Fruit fly (Drosophila melanogaster): Measurements from ENCODE around the gene Or24a.

Gene Or24a

dm6 chr2L:4146317-4146716, 19.6 kb downstream of the Or24a start (continued):
- peak; percentile 1 for TF ChIP-seq CG12391 (tag; optimal IDR thresholded peaks at IDR 0.05)
- no peak for TF ChIP-seq fd102C (GFP tag; optimal IDR thresholded peaks at IDR 0.05)
- TF ChIP-seq NfI (GFP tag; optimal IDR thresholded peaks at IDR 0.05), result peak; percentile 14
- peak; percentile 22 for TF ChIP-seq Blimp-1 (GFP tag; optimal IDR thresholded peaks at IDR 0.05)
- TF ChIP-seq D (optimal IDR thresholded peaks at IDR 0.05), result no peak
- TF ChIP-seq D (GFP tag; optimal IDR thresholded peaks at IDR 0.05), result no peak
- no peak for TF ChIP-seq chif (GFP tag; optimal IDR thresholded peaks at IDR 0.05)
- peak; percentile 11 for TF ChIP-seq CG17359 (tag; optimal IDR thresholded peaks at IDR 0.05)
- TF ChIP-seq CG31441 (GFP tag; IDR thresholded peaks at IDR 0.05), result 0 out of 2 replicates have a peak, but pooled peaks have one; percentile 31
- TF ChIP-seq inv (GFP tag; IDR thresholded peaks at IDR 0.05; ENCODE audit: partially characterized antibody), result no peak
- peak; percentile 2 for TF ChIP-seq ind (GFP tag; optimal IDR thresholded peaks at IDR 0.05)
- no peak for TF ChIP-seq Doc3 (GFP tag; IDR thresholded peaks at IDR 0.05; ENCODE audit: partially characterized antibody)
- TF ChIP-seq CG1602 (GFP tag; optimal IDR thresholded peaks at IDR 0.05), result no peak
- no peak for TF ChIP-seq CG17612 (GFP tag; IDR thresholded peaks at IDR 0.05)
- no peak for TF ChIP-seq CG4282 (GFP tag; optimal IDR thresholded peaks at IDR 0.05)
- TF ChIP-seq Sin3A (optimal IDR thresholded peaks at IDR 0.05), result no peak
- peak; percentile 34 for TF ChIP-seq gem (tag; optimal IDR thresholded peaks at IDR 0.05)
- TF ChIP-seq fd96Cb (tag; optimal IDR thresholded peaks at IDR 0.05), result peak; percentile 5
- TF ChIP-seq row (GFP tag; IDR thresholded peaks at IDR 0.05), result 0 out of 3 replicates have a peak, but pooled peaks have one; percentile 42
- no peak for TF ChIP-seq Rfx (GFP tag; IDR thresholded peaks at IDR 0.05)
- TF ChIP-seq CG12659 (GFP tag; optimal IDR thresholded peaks at IDR 0.05), result peak; percentile 1
- TF ChIP-seq C15 (GFP tag; IDR thresholded peaks at IDR 0.05), result no peak
- TF ChIP-seq CG6765 (GFP tag; optimal IDR thresholded peaks at IDR 0.05), result no peak
- no peak for TF ChIP-seq CG4360 (GFP tag; IDR thresholded peaks at IDR 0.05)
- no peak for TF ChIP-seq cas (GFP tag; IDR thresholded peaks at IDR 0.05)
- no peak for TF ChIP-seq CG6175 (GFP tag; IDR thresholded peaks at IDR 0.05)
- peak; percentile 44 for TF ChIP-seq CG11504 (tag; optimal IDR thresholded peaks at IDR 0.05)

- TF ChIP-seq dati (GFP tag; IDR thresholded peaks at IDR 0.05) (no peak), CG6689 (GFP tag; IDR thresholded peaks at IDR 0.05) (peak; percentile 50), CG2678 (tag; optimal IDR thresholded peaks at IDR 0.05) (peak; percentile 44), lab (GFP tag; optimal IDR thresholded peaks at IDR 0.05) (peak; percentile 42), CG17361 (GFP tag; IDR thresholded peaks at IDR 0.05) (peak; percentile 48; the same call in 2 of the 3 replicates), CG15514 (GFP tag; optimal IDR thresholded peaks at IDR 0.05) (peak; percentile 1), CG10565 (GFP tag; optimal IDR thresholded peaks at IDR 0.05) (no peak), CG10267 (tag; optimal IDR thresholded peaks at IDR 0.05) (no peak), HHEX (GFP tag; optimal IDR thresholded peaks at IDR 0.05) (peak; percentile 3), CG14014 (GFP tag; IDR thresholded peaks at IDR 0.05) (no peak), CG2712 (tag; optimal IDR thresholded peaks at IDR 0.05) (peak; percentile 62), Ets97D (GFP tag; optimal IDR thresholded peaks at IDR 0.05) (no peak), vvl (GFP tag; IDR thresholded peaks at IDR 0.05) (no peak), sens-2 (GFP tag; IDR thresholded peaks at IDR 0.05) (no peak), D19B (GFP tag; optimal IDR thresholded peaks at IDR 0.05) (peak; percentile 78), cg (GFP tag; optimal IDR thresholded peaks at IDR 0.05) (no peak), CG10979 (tag; optimal IDR thresholded peaks at IDR 0.05) (peak; percentile 11), Hr51 (GFP tag; optimal IDR thresholded peaks at IDR 0.05) (peak in 1 of 2 experiments; percentile 9), CG32532 (GFP tag; IDR thresholded peaks at IDR 0.05) (0 out of 2 replicates have a peak, but pooled peaks have one; percentile 10), Xrp1 (GFP tag; IDR thresholded peaks at IDR 0.05) (peak; percentile 42; the same call in 1 of the 2 replicates), D19A (tag; optimal IDR thresholded peaks at IDR 0.05) (no peak), aop (GFP tag; IDR thresholded peaks at IDR 0.05) (no peak), Hmr (GFP tag; optimal IDR thresholded peaks at IDR 0.05) (peak; percentile 3), CG1603 (tag; optimal IDR thresholded peaks at IDR 0.05) (no peak), CG10959 (GFP tag; IDR thresholded peaks at IDR 0.05) (no peak)
Measured at dm6 chr2L:4133960-4134359, 32.0 kb downstream of the Or24a start.
